Fruit fly (Drosophila melanogaster): Measurements from ENCODE around the gene Brf.

dm6 chr3R:17359370-17359769 is 31.8 kb downstream of the Brf start:
- TF ChIP-seq CG7101 (tag; optimal IDR thresholded peaks at IDR 0.05) (no peak), toe (GFP tag; optimal IDR thresholded peaks at IDR 0.05) (no peak), kay (GFP tag; ENCODE audit: borderline replicate concordance) (no peak), pad (GFP tag; optimal IDR thresholded peaks at IDR 0.05) (no peak), bab1 (GFP tag; optimal IDR thresholded peaks at IDR 0.05) (no peak), CG11617 (GFP tag; optimal IDR thresholded peaks at IDR 0.05) (no peak), CG33017 (tag; optimal IDR thresholded peaks at IDR 0.05) (no peak), Mnt (GFP tag; optimal IDR thresholded peaks at IDR 0.05) (no peak), ovo (GFP tag; optimal IDR thresholded peaks at IDR 0.05) (no peak), Hr96 (GFP tag; optimal IDR thresholded peaks at IDR 0.05) (no peak), cic (GFP tag; optimal IDR thresholded peaks at IDR 0.05) (no peak), CG5204 (GFP tag; optimal IDR thresholded peaks at IDR 0.05) (no peak), CG1620 (GFP tag; optimal IDR thresholded peaks at IDR 0.05) (no peak), CG7045 (GFP tag; optimal IDR thresholded peaks at IDR 0.05) (no peak)
